Worm (Caenorhabditis elegans): ENCODE measurements around the gene ncr-1.

The ncr-1 gene

ce11 chrX:4429364-4429763 is 59.3 kb downstream of the ncr-1 start:
- TF ChIP-seq flt-1 (GFP tag; IDR thresholded peaks at IDR 0.05) (no peak), cog-1 (tag; optimal IDR thresholded peaks at IDR 0.05) (no peak), tab-1 (GFP tag; IDR thresholded peaks at IDR 0.05) (no peak), ztf-29 (GFP tag; IDR thresholded peaks at IDR 0.05) (no peak), med-1 (GFP tag; optimal IDR thresholded peaks at IDR 0.05; ENCODE audit: insufficient read depth) (no peak), T22C8.4 (GFP tag; IDR thresholded peaks at IDR 0.05) (no peak), ref-1 (GFP tag; conservative IDR thresholded peaks at IDR 0.05) (no peak), klf-2 (GFP tag; conservative IDR thresholded peaks at IDR 0.05) (no peak), ztf-23 (GFP tag; IDR thresholded peaks at IDR 0.05) (no peak)

ce11 chrX:4427387-4427786 is 61.3 kb downstream of the ncr-1 start:
- TF ChIP-seq ref-1 (GFP tag; conservative IDR thresholded peaks at IDR 0.05) = no peak
- no peak for TF ChIP-seq klf-2 (GFP tag; conservative IDR thresholded peaks at IDR 0.05)
- TF ChIP-seq tab-1 (GFP tag; IDR thresholded peaks at IDR 0.05) = no peak
- TF ChIP-seq T22C8.4 (GFP tag; IDR thresholded peaks at IDR 0.05) = no peak
- TF ChIP-seq cog-1 (tag; optimal IDR thresholded peaks at IDR 0.05) = no peak
- TF ChIP-seq med-1 (GFP tag; optimal IDR thresholded peaks at IDR 0.05; ENCODE audit: insufficient read depth) = no peak
- no peak for TF ChIP-seq ztf-23 (GFP tag; IDR thresholded peaks at IDR 0.05)
- TF ChIP-seq ztf-29 (GFP tag; IDR thresholded peaks at IDR 0.05) = no peak
- no peak for TF ChIP-seq flt-1 (GFP tag; IDR thresholded peaks at IDR 0.05)

- TF ChIP-seq ref-1 (GFP tag; conservative IDR thresholded peaks at IDR 0.05) = no peak
- no peak for TF ChIP-seq T22C8.4 (GFP tag; IDR thresholded peaks at IDR 0.05)
- no peak for TF ChIP-seq med-1 (GFP tag; optimal IDR thresholded peaks at IDR 0.05; ENCODE audit: insufficient read depth)
- TF ChIP-seq klf-2 (GFP tag; conservative IDR thresholded peaks at IDR 0.05) = no peak
- no peak for TF ChIP-seq tab-1 (GFP tag; IDR thresholded peaks at IDR 0.05)
- no peak for TF ChIP-seq ztf-29 (GFP tag; IDR thresholded peaks at IDR 0.05)
- no peak for TF ChIP-seq ztf-23 (GFP tag; IDR thresholded peaks at IDR 0.05)
- TF ChIP-seq flt-1 (GFP tag; IDR thresholded peaks at IDR 0.05) = no peak
- no peak for TF ChIP-seq cog-1 (tag; optimal IDR thresholded peaks at IDR 0.05)
These were observed 62.2 kb downstream of the ncr-1 start for ce11 chrX:4426496-4426895.

- TF ChIP-seq T22C8.4 (GFP tag; IDR thresholded peaks at IDR 0.05) (no peak), med-1 (GFP tag; optimal IDR thresholded peaks at IDR 0.05; ENCODE audit: insufficient read depth) (no peak)
These were observed 64.4 kb downstream of the ncr-1 start for ce11 chrX:4424254-4424653.

Data from whole organism, midembryonic.